Fruit fly (Drosophila melanogaster) whole organism, embryonic: ENCODE results near the gene CG3630.

Experiments
- CG14667 ChIP-seq: fragments of 200-800 bp; sonication (Bioruptor generic); IDR thresholded peaks from 2 replicates; pipeline ENCODE4 v1.3.6; 2022; ENCODE audit warnings: missing biosample characterization, missing genetic modification characterization
- CG17612 ChIP-seq: fragments of 200-800 bp; sonication (Bioruptor generic); IDR thresholded peaks from 2 replicates; pipeline ENCODE4 v1.3.6; 2022; ENCODE audit warnings: missing biosample characterization, missing genetic modification characterization
- CG18262 ChIP-seq: fragments of 200-800 bp; optimal IDR thresholded peaks from 3 replicates; lab custom pipeline; 2019; ENCODE audit warnings: missing biosample characterization, mild to moderate bottlenecking, missing genetic modification characterization, moderate library complexity
- br ChIP-seq: fragments of >200 bp; optimal IDR thresholded peaks from 2 replicates; lab custom pipeline; 2017
- sim ChIP-seq: fragments of 200-800 bp; sonication (Bioruptor generic); IDR thresholded peaks from 2 replicates; pipeline ENCODE4 v1.3.6; 2022; ENCODE audit warnings: missing biosample characterization, missing genetic modification characterization

DNA sequence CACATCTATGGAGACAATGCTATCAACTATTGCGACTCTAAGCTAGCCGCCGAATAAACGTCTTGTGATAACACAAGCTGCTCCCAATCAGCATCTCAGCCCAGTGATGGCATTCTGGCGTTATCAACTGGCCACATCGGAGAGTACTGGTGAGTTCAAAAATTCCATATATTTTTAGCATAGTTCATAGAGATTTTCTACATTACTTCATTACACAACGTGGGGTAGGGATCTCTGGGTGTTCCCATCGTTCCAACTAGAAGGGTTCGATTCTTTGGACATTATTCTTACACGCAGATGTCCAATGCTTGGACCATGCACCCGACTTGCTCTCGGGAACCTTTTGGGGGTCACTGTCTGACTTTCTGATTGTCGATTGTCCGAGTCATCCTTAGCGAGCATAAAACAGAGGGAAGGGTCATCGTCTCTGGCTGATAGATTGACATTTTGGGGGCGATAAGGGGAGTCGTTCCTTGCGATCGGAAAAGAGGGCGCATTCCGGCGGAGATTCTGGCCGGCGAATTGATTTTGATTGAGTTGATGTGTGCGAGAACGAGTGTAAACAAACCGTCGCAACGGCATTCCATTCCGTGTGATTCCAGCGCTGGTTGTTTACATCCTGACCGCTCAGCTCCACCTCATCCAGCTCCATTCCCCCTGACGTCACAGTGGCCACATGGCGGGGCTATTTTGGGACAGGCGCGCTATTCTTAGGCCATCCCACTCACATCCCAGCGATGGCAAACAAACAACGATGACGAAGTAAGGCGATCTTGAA, at the start of gene CG3630, which contains the start of gene Cyp4d1:
- no peak for TF ChIP-seq CG14667 (GFP tag; lab: Robert Waterston, UW)
- TF ChIP-seq CG17612 (GFP tag; lab: Robert Waterston, UW) = no peak
- no peak for TF ChIP-seq br (lab: Kevin White, UChicago)
- TF ChIP-seq sim (GFP tag; lab: Robert Waterston, UW) = no peak
- no peak for TF ChIP-seq CG18262
